Fruit fly (Drosophila melanogaster) whole organism, embryonic: ENCODE measurements around the gene CG32708.
A peak's percentile ranks its signal among the peaks of the same experiment; 100 is the strongest.

ENCODE experiments used
- ATbp ChIP-seq: fragments of 200-800 bp; sonication (Bioruptor generic); optimal IDR thresholded peaks from 2 replicates; lab custom pipeline; 2017; ENCODE audit warnings: missing biosample characterization, mild to moderate bottlenecking, missing genetic modification characterization, missing genetic modification reagents
- Aef1 ChIP-seq: fragments of 200-800 bp; sonication (Bioruptor generic); IDR thresholded peaks from 3 replicates; pipeline ENCODE4 v1.3.6; 2022; ENCODE audit warnings: missing biosample characterization, missing genetic modification characterization
- CG10565 ChIP-seq: fragments of 200-800 bp; sonication (Bioruptor generic); optimal IDR thresholded peaks from 3 replicates; lab custom pipeline; 2016; ENCODE audit warnings: missing biosample characterization, mild to moderate bottlenecking, missing genetic modification characterization
- CG10979 ChIP-seq: fragments of 200-800 bp; sonication (Bioruptor generic); optimal IDR thresholded peaks from 2 replicates; lab custom pipeline; 2018; ENCODE audit warnings: missing biosample characterization, mild to moderate bottlenecking, missing genetic modification characterization, moderate library complexity
- CG11085 ChIP-seq: fragments of 200-800 bp; sonication (Bioruptor generic); IDR thresholded peaks from 2 replicates; pipeline ENCODE4 v1.3.6; 2022; ENCODE audit warnings: missing biosample characterization, missing genetic modification characterization
- CG12942 ChIP-seq: fragments of 200-800 bp; sonication (Bioruptor generic); optimal IDR thresholded peaks from 3 replicates; lab custom pipeline; 2016; ENCODE audit warnings: missing biosample characterization, missing genetic modification characterization
- CG13894 ChIP-seq: fragments of 200-800 bp; sonication (Bioruptor generic); optimal IDR thresholded peaks from 3 replicates; lab custom pipeline; 2018; ENCODE audit warnings: missing biosample characterization, mild to moderate bottlenecking, missing genetic modification characterization, moderate library complexity
- CG1603 ChIP-seq: fragments of 200-800 bp; sonication (Bioruptor generic); optimal IDR thresholded peaks from 2 replicates; lab custom pipeline; 2019; ENCODE audit warnings: missing biosample characterization, mild to moderate bottlenecking, missing genetic modification characterization, moderate library complexity
- CG2120 ChIP-seq: fragments of 200-800 bp; sonication (Bioruptor generic); optimal IDR thresholded peaks from 3 replicates; lab custom pipeline; 2016; ENCODE audit warnings: missing biosample characterization, missing genetic modification characterization
- CG2199 ChIP-seq: fragments of 200-800 bp; sonication (Bioruptor generic); IDR thresholded peaks from 3 replicates; pipeline ENCODE4 v1.3.6; 2022; ENCODE audit warnings: missing biosample characterization, missing genetic modification characterization
- CG2678 ChIP-seq: fragments of 200-800 bp; sonication (Bioruptor generic); optimal IDR thresholded peaks from 3 replicates; lab custom pipeline; 2019; ENCODE audit warnings: missing biosample characterization, mild to moderate bottlenecking, missing genetic modification characterization, moderate library complexity
- CG31365 ChIP-seq: fragments of 200-800 bp; sonication (Bioruptor generic); optimal IDR thresholded peaks from 2 replicates; lab custom pipeline; 2018; ENCODE audit warnings: missing biosample characterization, mild to moderate bottlenecking, missing genetic modification characterization
- CG32532 ChIP-seq: fragments of 200-800 bp; sonication (Bioruptor generic); IDR thresholded peaks from 2 replicates; pipeline ENCODE4 v1.3.6; 2022; ENCODE audit warnings: missing biosample characterization, missing genetic modification characterization
- CG3847 ChIP-seq: fragments of 200-800 bp; sonication (Bioruptor generic); IDR thresholded peaks from 2 replicates; pipeline ENCODE4 v1.3.6; 2022; ENCODE audit warnings: missing biosample characterization, missing genetic modification characterization
- CG4730 ChIP-seq: fragments of 200-800 bp; sonication (Bioruptor generic); IDR thresholded peaks from 2 replicates; pipeline ENCODE4 v1.3.6; 2022; ENCODE audit warnings: missing biosample characterization, missing genetic modification characterization
- CG4820 ChIP-seq: fragments of 200-800 bp; sonication (Bioruptor generic); optimal IDR thresholded peaks from 3 replicates; lab custom pipeline; 2016; ENCODE audit warnings: missing biosample characterization, missing genetic modification characterization
- CG5180 ChIP-seq: fragments of 200-800 bp; sonication (Bioruptor generic); optimal IDR thresholded peaks from 3 replicates; lab custom pipeline; 2017; ENCODE audit warnings: missing biosample characterization, missing genetic modification characterization, mild to moderate bottlenecking, moderate library complexity, missing genetic modification reagents
- CG6654 ChIP-seq: fragments of 200-800 bp; sonication (Bioruptor generic); optimal IDR thresholded peaks from 2 replicates; lab custom pipeline; 2017; ENCODE audit warnings: missing biosample characterization, mild to moderate bottlenecking, missing genetic modification characterization
- CG6689 ChIP-seq: fragments of 200-800 bp; sonication (Bioruptor generic); IDR thresholded peaks from 2 replicates; pipeline ENCODE4 v1.3.6; 2022; ENCODE audit warnings: missing biosample characterization, missing genetic modification characterization
- CG6854 ChIP-seq: fragments of 200-800 bp; sonication (Bioruptor generic); optimal IDR thresholded peaks from 3 replicates; lab custom pipeline; 2017; ENCODE audit warnings: missing biosample characterization, mild to moderate bottlenecking, missing genetic modification characterization
- CG7963 ChIP-seq: fragments of 200-800 bp; sonication (Bioruptor generic); IDR thresholded peaks from 3 replicates; pipeline ENCODE4 v1.3.6; 2022; ENCODE audit warnings: missing biosample characterization, missing genetic modification characterization; ENCODE audit not compliant: partially characterized antibody
- CG8359 ChIP-seq: fragments of 200-800 bp; sonication (Bioruptor generic); optimal IDR thresholded peaks from 2 replicates; lab custom pipeline; 2017; ENCODE audit warnings: missing biosample characterization, mild to moderate bottlenecking, missing genetic modification characterization, borderline replicate concordance
- CHES-1-like ChIP-seq: fragments of 200-800 bp; sonication (Bioruptor generic); optimal IDR thresholded peaks from 2 replicates; lab custom pipeline; 2016; ENCODE audit warnings: missing biosample characterization, missing genetic modification characterization
- CoRest ChIP-seq: fragments of 200-800 bp; sonication (Bioruptor generic); optimal IDR thresholded peaks from 3 replicates; lab custom pipeline; 2018; ENCODE audit warnings: missing biosample characterization, mild to moderate bottlenecking, missing genetic modification characterization, moderate library complexity
- Dad ChIP-seq: fragments of 200-800 bp; sonication (Bioruptor generic); optimal IDR thresholded peaks from 3 replicates; lab custom pipeline; 2016; ENCODE audit warnings: missing biosample characterization, missing genetic modification characterization
- Dip3 ChIP-seq: fragments of 200-800 bp; sonication (Bioruptor generic); optimal IDR thresholded peaks from 3 replicates; lab custom pipeline; 2016; ENCODE audit warnings: missing biosample characterization, missing genetic modification characterization
- Doc3 ChIP-seq: fragments of 200-800 bp; sonication (Bioruptor generic); IDR thresholded peaks from 3 replicates; pipeline ENCODE4 v1.3.6; 2022; ENCODE audit warnings: missing biosample characterization, missing genetic modification characterization; ENCODE audit not compliant: partially characterized antibody
- Hmr ChIP-seq: fragments of 200-800 bp; sonication (Bioruptor generic); optimal IDR thresholded peaks from 3 replicates; lab custom pipeline; 2017; ENCODE audit warnings: mild to moderate bottlenecking, missing biosample characterization, missing genetic modification reagents, missing genetic modification characterization
- NK7.1 ChIP-seq: fragments of 200-800 bp; sonication (Bioruptor generic); optimal IDR thresholded peaks from 3 replicates; lab custom pipeline; 2016; ENCODE audit warnings: missing biosample characterization, missing genetic modification characterization
- Nf-YC ChIP-seq: fragments of 200-800 bp; optimal IDR thresholded peaks from 3 replicates; lab custom pipeline; 2019; ENCODE audit warnings: missing biosample characterization, mild to moderate bottlenecking, missing genetic modification characterization, moderate library complexity
- abd-A ChIP-seq: fragments of 200-800 bp; sonication (Bioruptor generic); optimal IDR thresholded peaks from 3 replicates; lab custom pipeline; 2019; ENCODE audit warnings: missing biosample characterization, mild to moderate bottlenecking, missing genetic modification characterization, moderate library complexity
- cad ChIP-seq: fragments of >200 bp; optimal IDR thresholded peaks from 2 replicates; lab custom pipeline; 2017; ENCODE audit warnings: missing biosample characterization, missing genetic modification characterization
- danr ChIP-seq: fragments of 200-800 bp; sonication (Bioruptor generic); IDR thresholded peaks from 2 replicates; pipeline ENCODE4 v1.3.6; 2022; ENCODE audit warnings: missing biosample characterization, missing genetic modification characterization
- gfzf ChIP-seq: fragments of 200-800 bp; sonication (Bioruptor generic); optimal IDR thresholded peaks from 2 replicates; lab custom pipeline; 2016; ENCODE audit warnings: missing biosample characterization, mild to moderate bottlenecking, missing genetic modification characterization, moderate library complexity
- grn ChIP-seq: fragments of 200-800 bp; sonication (Bioruptor generic); optimal IDR thresholded peaks from 3 replicates; lab custom pipeline; 2017; ENCODE audit warnings: missing biosample characterization, missing genetic modification characterization
- insv ChIP-seq, 2 experiments: fragments of 200-800 bp; sonication (Bioruptor generic); optimal IDR thresholded peaks; 3 replicates each; lab custom pipeline; 2016 to 2018; ENCODE audit warnings: missing biosample characterization in 2 of 2, missing genetic modification characterization in 2 of 2
- klu ChIP-seq: fragments of 200-800 bp; sonication (Bioruptor generic); IDR thresholded peaks from 2 replicates; pipeline ENCODE4 v1.3.6; 2022; ENCODE audit warnings: missing biosample characterization, missing genetic modification characterization
- lab ChIP-seq: fragments of 200-800 bp; sonication (Bioruptor generic); optimal IDR thresholded peaks from 3 replicates; lab custom pipeline; 2017; ENCODE audit warnings: missing biosample characterization, missing genetic modification characterization, mild to moderate bottlenecking, moderate library complexity, missing genetic modification reagents
- lilli ChIP-seq: fragments of 200-800 bp; sonication (Bioruptor generic); optimal IDR thresholded peaks from 3 replicates; lab custom pipeline; 2016; ENCODE audit warnings: missing biosample characterization, missing genetic modification characterization
- mirr ChIP-seq: fragments of 200-800 bp; sonication (Bioruptor generic); optimal IDR thresholded peaks from 3 replicates; lab custom pipeline; 2018; ENCODE audit warnings: missing biosample characterization, mild to moderate bottlenecking, missing genetic modification characterization
- peb ChIP-seq: fragments of 200-800 bp; sonication (Bioruptor generic); IDR thresholded peaks from 2 replicates; pipeline ENCODE4 v1.3.6; 2022; ENCODE audit warnings: missing biosample characterization, missing genetic modification characterization
- rib ChIP-seq: fragments of 200-800 bp; sonication (Bioruptor generic); IDR thresholded peaks from 2 replicates; pipeline ENCODE4 v1.3.6; 2022; ENCODE audit warnings: missing biosample characterization, missing genetic modification characterization
- ro ChIP-seq: fragments of 200-800 bp; sonication (Bioruptor generic); IDR thresholded peaks from 2 replicates; pipeline ENCODE4 v1.3.6; 2022; ENCODE audit warnings: missing biosample characterization, missing genetic modification characterization
- slbo ChIP-seq: fragments of 200-800 bp; sonication (Bioruptor generic); IDR thresholded peaks from 2 replicates; pipeline ENCODE4 v1.3.6; 2022; ENCODE audit warnings: missing biosample characterization, missing genetic modification characterization
- slou ChIP-seq: fragments of 200-800 bp; sonication (Bioruptor generic); optimal IDR thresholded peaks from 3 replicates; lab custom pipeline; 2016; ENCODE audit warnings: missing biosample characterization, missing genetic modification characterization
- sna ChIP-seq: fragments of 200-800 bp; sonication (Bioruptor generic); IDR thresholded peaks from 2 replicates; pipeline ENCODE4 v1.3.6; 2022; ENCODE audit warnings: missing biosample characterization, missing genetic modification characterization; ENCODE audit not compliant: partially characterized antibody
- tna ChIP-seq: fragments of 200-800 bp; sonication (Bioruptor generic); IDR thresholded peaks from 2 replicates; pipeline ENCODE4 v1.3.6; 2022; ENCODE audit warnings: missing biosample characterization, missing genetic modification characterization; ENCODE audit not compliant: partially characterized antibody
- trem ChIP-seq: fragments of 200-800 bp; optimal IDR thresholded peaks from 3 replicates; lab custom pipeline; 2019; ENCODE audit warnings: missing biosample characterization, mild to moderate bottlenecking, missing genetic modification characterization, moderate library complexity
- unpg ChIP-seq: fragments of 200-800 bp; sonication (Bioruptor generic); optimal IDR thresholded peaks from 3 replicates; lab custom pipeline; 2018; ENCODE audit warnings: missing biosample characterization, mild to moderate bottlenecking, missing genetic modification characterization, moderate library complexity
- yki ChIP-seq: fragments of >200 bp; optimal IDR thresholded peaks from 3 replicates; lab custom pipeline; 2018
- zfh1 ChIP-seq: fragments of 200-800 bp; sonication (Bioruptor generic); IDR thresholded peaks from 3 replicates; pipeline ENCODE4 v1.3.6; 2022; ENCODE audit warnings: missing biosample characterization, missing genetic modification characterization

CG32708 gene

dm6 chrX:9080962-9081361, 4.8 kb upstream of the CG32708 start, which contains the start of the genes CG7246 and HP1b (continued):
- peak; percentile 83 for TF ChIP-seq sna (GFP tag; lab: Robert Waterston, UW)
- peak; percentile 81 for TF ChIP-seq CG2120 (GFP tag; lab: Kevin White, UChicago)
- TF ChIP-seq slbo = peak; percentile 82
- no peak for TF ChIP-seq NK7.1 (GFP tag; lab: Kevin White, UChicago)
- TF ChIP-seq CG5180 (GFP tag; lab: Kevin White, UChicago) = no peak
- peak; percentile 60 for TF ChIP-seq CG3847 (GFP tag; lab: Robert Waterston, UW)
- TF ChIP-seq CG1603 (tag; lab: Kevin White, UChicago) = peak; percentile 54
- peak; percentile 77 for TF ChIP-seq CG6689
- no peak for TF ChIP-seq cad (GFP tag; lab: Kevin White, UChicago)
- TF ChIP-seq trem (tag; lab: Kevin White, UChicago) = peak; percentile 73
- TF ChIP-seq insv (GFP tag; optimal IDR thresholded peaks at IDR 0.05; lab: Kevin White, UChicago) = peak in 1 of 2 experiments; percentile 12
- peak; percentile 75; the same call in 2 of the 3 replicates for TF ChIP-seq Doc3 (GFP tag; lab: Robert Waterston, UW)
- TF ChIP-seq CG13894 (tag; lab: Kevin White, UChicago) = peak; percentile 59
- TF ChIP-seq ATbp (GFP tag; lab: Kevin White, UChicago) = peak; percentile 15
- peak; percentile 56; the same call in 1 of the 2 replicates for TF ChIP-seq klu (GFP tag; lab: Robert Waterston, UW)
- TF ChIP-seq lilli = peak; percentile 79
- TF ChIP-seq CG10565 (GFP tag; lab: Kevin White, UChicago) = no peak
- no peak for TF ChIP-seq abd-A (tag; lab: Kevin White, UChicago)
- peak; percentile 56 for TF ChIP-seq CG12942 (GFP tag; lab: Kevin White, UChicago)
- TF ChIP-seq CoRest (tag; lab: Kevin White, UChicago) = peak; percentile 70
- TF ChIP-seq CG4820 (GFP tag; lab: Kevin White, UChicago) = peak; percentile 54
- no peak for TF ChIP-seq CG31365 (tag; lab: Kevin White, UChicago)
- TF ChIP-seq gfzf (GFP tag; lab: Kevin White, UChicago) = no peak
- TF ChIP-seq zfh1 (GFP tag; lab: Robert Waterston, UW) = peak; percentile 77
- TF ChIP-seq CG6654 = no peak
- TF ChIP-seq ro (GFP tag; lab: Robert Waterston, UW) = no peak
- TF ChIP-seq CG2678 (tag; lab: Kevin White, UChicago) = peak; percentile 74
- TF ChIP-seq Hmr (GFP tag; lab: Kevin White, UChicago) = peak; percentile 53
- 0 out of 3 replicates have a peak, but pooled peaks have one; percentile 10 for TF ChIP-seq CG2199 (GFP tag; lab: Robert Waterston, UW)
- TF ChIP-seq CG6854 (GFP tag; lab: Kevin White, UChicago) = no peak
- peak; percentile 84 for TF ChIP-seq CG32532
- peak; percentile 10 for TF ChIP-seq Dad
- peak; percentile 48 for TF ChIP-seq slou
- TF ChIP-seq CG11085 = peak; percentile 69
- peak; percentile 42; the same call in 1 of the 2 replicates for TF ChIP-seq rib (GFP tag; lab: Robert Waterston, UW)
- TF ChIP-seq CG8359 (GFP tag; lab: Kevin White, UChicago) = no peak
- TF ChIP-seq tna (GFP tag; lab: Robert Waterston, UW) = no peak
- peak; percentile 34; the same call in 1 of the 3 replicates for TF ChIP-seq CG7963 (GFP tag; lab: Robert Waterston, UW)
- peak; percentile 72 for TF ChIP-seq Aef1 (GFP tag; lab: Robert Waterston, UW)
- peak; percentile 66 for TF ChIP-seq CHES-1-like (GFP tag; lab: Kevin White, UChicago)
- TF ChIP-seq peb (GFP tag; lab: Robert Waterston, UW) = peak; percentile 60
- peak; percentile 47 for TF ChIP-seq Dip3 (GFP tag; lab: Kevin White, UChicago)
- TF ChIP-seq CG4730 = peak; percentile 71
- TF ChIP-seq CG10979 (tag; lab: Kevin White, UChicago) = peak; percentile 49
- TF ChIP-seq Nf-YC (tag; lab: Kevin White, UChicago) = peak; percentile 64
- TF ChIP-seq unpg (GFP tag; lab: Kevin White, UChicago) = peak; percentile 72
- no peak for TF ChIP-seq mirr (GFP tag; lab: Kevin White, UChicago)
- no peak for TF ChIP-seq yki (lab: Kevin White, UChicago)
- TF ChIP-seq danr (GFP tag; lab: Robert Waterston, UW) = no peak
- TF ChIP-seq grn (GFP tag; lab: Kevin White, UChicago) = no peak
- peak; percentile 78 for TF ChIP-seq lab (GFP tag; lab: Kevin White, UChicago)
